Worm (Caenorhabditis elegans) whole organism, L1 larva: Measurements from ENCODE around the gene eri-3.

Source experiments
- C04F5.9 ChIP-seq: sonication (generic microtip); optimal IDR thresholded peaks from 2 replicates; lab custom pipeline; 2016; ENCODE audit warnings: missing genetic modification characterization, missing compliant biosample characterization
- C34B4.2 ChIP-seq: sonication (generic microtip); optimal IDR thresholded peaks from 2 replicates; lab custom pipeline; 2017; ENCODE audit warnings: mild to moderate bottlenecking, missing genetic modification characterization, missing compliant biosample characterization
- alr-1 ChIP-seq: fragments of 200-800 bp; sonication (Bioruptor generic); optimal IDR thresholded peaks from 2 replicates; lab custom pipeline; 2018; ENCODE audit warnings: borderline replicate concordance, mild to moderate bottlenecking, missing genetic modification characterization, missing compliant biosample characterization
- blmp-1 ChIP-seq: fragments of 150-350 bp; optimal IDR thresholded peaks from 2 replicates; lab custom pipeline; 2014; ENCODE audit warnings: missing biosample characterization, missing genetic modification characterization
- ceh-63 ChIP-seq: fragments of 200-800 bp; sonication (Bioruptor generic); optimal IDR thresholded peaks from 2 replicates; lab custom pipeline; 2018; ENCODE audit warnings: mild to moderate bottlenecking, missing genetic modification characterization, missing compliant biosample characterization
- ceh-8 ChIP-seq: fragments of 200-800 bp; sonication (Bioruptor generic); optimal IDR thresholded peaks from 2 replicates; lab custom pipeline; 2018; ENCODE audit warnings: mild to moderate bottlenecking, missing genetic modification characterization, moderate library complexity, missing compliant biosample characterization
- ceh-82 ChIP-seq, 3 experiments: fragments of 150-350 bp in 1 of 3; sonication (generic microtip) in 2 of 3; optimal IDR thresholded peaks; 2 replicates each; lab custom pipeline; 2014 to 2017; ENCODE audit warnings: missing biosample characterization in 3 of 3, missing genetic modification characterization in 3 of 3
- ces-1 ChIP-seq: fragments of 150-350 bp; optimal IDR thresholded peaks from 2 replicates; lab custom pipeline; 2014; ENCODE audit warnings: missing biosample characterization, missing genetic modification reagents, missing genetic modification characterization
- dpl-1 ChIP-seq, 3 experiments: fragments of 150-350 bp in 2 of 3; sonication (generic microtip) in 1 of 3; optimal IDR thresholded peaks; 2 replicates each; lab custom pipeline; 2014 to 2017; ENCODE audit warnings: missing biosample characterization in 3 of 3, missing genetic modification characterization in 3 of 3, missing genetic modification reagents in 3 of 3
- efl-1 ChIP-seq, 4 experiments: fragments of 150-350 bp; optimal IDR thresholded peaks in 3 of 4; peaks in 1 of 4; 1 replicate in 1 of 4; 2 replicates in 3 of 4; lab custom pipeline; 2014; ENCODE audit warnings: missing biosample characterization in 2 of 4, missing genetic modification characterization in 2 of 4, missing genetic modification reagents in 2 of 4
- efl-3 ChIP-seq: fragments of 200-800 bp; sonication (Bioruptor generic); optimal IDR thresholded peaks from 2 replicates; lab custom pipeline; 2018; ENCODE audit warnings: mild to moderate bottlenecking, missing genetic modification characterization, missing compliant biosample characterization
- egl-27 ChIP-seq, 2 experiments: fragments of 150-350 bp in 1 of 2; sonication (generic microtip); optimal IDR thresholded peaks; 3 replicates each; lab custom pipeline; 2017 to 2018; ENCODE audit warnings: missing biosample characterization in 2 of 2, missing genetic modification characterization in 2 of 2, missing genetic modification reagents in 2 of 2
- elt-2 ChIP-seq: sonication (generic microtip); optimal IDR thresholded peaks from 2 replicates; lab custom pipeline; 2016; ENCODE audit warnings: missing genetic modification characterization, mild to moderate bottlenecking, inconsistent platforms, missing compliant biosample characterization, missing genetic modification reagents
- fos-1 ChIP-seq: fragments of 150-350 bp; optimal IDR thresholded peaks from 2 replicates; lab custom pipeline; 2014; ENCODE audit warnings: missing biosample characterization, missing genetic modification characterization
- grh-1 ChIP-seq: fragments of 200-800 bp; sonication (Bioruptor generic); IDR thresholded peaks from 2 replicates; pipeline ENCODE4 v1.3.6; 2022; ENCODE audit warnings: missing genetic modification reagents, missing genetic modification characterization, missing compliant biosample characterization
- hlh-17 ChIP-seq: fragments of 200-800 bp; sonication (Bioruptor generic); optimal IDR thresholded peaks from 2 replicates; lab custom pipeline; 2018; ENCODE audit warnings: missing genetic modification characterization, mild to moderate bottlenecking, missing compliant biosample characterization, moderate library complexity, borderline replicate concordance
- hlh-4 ChIP-seq: sonication (generic microtip); optimal IDR thresholded peaks from 2 replicates; lab custom pipeline; 2016; ENCODE audit warnings: mild to moderate bottlenecking, missing genetic modification characterization, missing compliant biosample characterization
- hpl-2 ChIP-seq: fragments of 150-350 bp; optimal IDR thresholded peaks from 2 replicates; lab custom pipeline; 2014; ENCODE audit warnings: missing biosample characterization, missing genetic modification reagents, missing genetic modification characterization
- lin-15B ChIP-seq: fragments of 150-350 bp; sonication (generic microtip); optimal IDR thresholded peaks from 3 replicates; lab custom pipeline; 2014; ENCODE audit warnings: missing biosample characterization, missing genetic modification characterization
- lir-3 ChIP-seq: sonication (generic microtip); optimal IDR thresholded peaks from 2 replicates; lab custom pipeline; 2016; ENCODE audit warnings: mild to moderate bottlenecking, missing genetic modification characterization, moderate library complexity, missing compliant biosample characterization; ENCODE audit not compliant: poor library complexity
- lsy-2 ChIP-seq, 2 experiments: fragments of 150-350 bp; optimal IDR thresholded peaks; 2 replicates each; lab custom pipeline; 2014; ENCODE audit warnings: missing biosample characterization in 2 of 2, missing genetic modification characterization in 2 of 2
- nhr-12 ChIP-seq: sonication (generic microtip); optimal IDR thresholded peaks from 2 replicates; lab custom pipeline; 2017; ENCODE audit warnings: missing biosample characterization, missing genetic modification characterization
- nhr-19 ChIP-seq: fragments of 200-800 bp; sonication (Bioruptor generic); conservative IDR thresholded peaks from 2 replicates; pipeline ENCODE4 v1.3.6; 2022; ENCODE audit warnings: missing genetic modification characterization, missing compliant biosample characterization
- nhr-20 ChIP-seq: sonication (generic microtip); optimal IDR thresholded peaks from 2 replicates; lab custom pipeline; 2016; ENCODE audit warnings: mild to moderate bottlenecking, missing genetic modification characterization, missing compliant biosample characterization
- nhr-28 ChIP-seq: fragments of 150-350 bp; optimal IDR thresholded peaks from 2 replicates; lab custom pipeline; 2014; ENCODE audit warnings: missing biosample characterization, missing genetic modification characterization
- nhr-47 ChIP-seq: sonication (generic microtip); optimal IDR thresholded peaks from 2 replicates; lab custom pipeline; 2016; ENCODE audit warnings: mild to moderate bottlenecking, missing genetic modification characterization, moderate library complexity, missing compliant biosample characterization
- skn-1 ChIP-seq: fragments of 150-350 bp; optimal IDR thresholded peaks from 2 replicates; lab custom pipeline; 2014; ENCODE audit warnings: missing biosample characterization, missing genetic modification characterization
- sptf-1 ChIP-seq: fragments of 150-350 bp; optimal IDR thresholded peaks from 2 replicates; lab custom pipeline; 2014; ENCODE audit warnings: missing biosample characterization, missing genetic modification characterization
- sup-37 ChIP-seq: fragments of 200-800 bp; sonication (Bioruptor generic); optimal IDR thresholded peaks from 2 replicates; lab custom pipeline; 2018; ENCODE audit warnings: mild to moderate bottlenecking, missing genetic modification characterization, missing compliant biosample characterization
- tbx-2 ChIP-seq: sonication (generic microtip); optimal IDR thresholded peaks from 2 replicates; lab custom pipeline; 2016; ENCODE audit warnings: missing genetic modification characterization, missing compliant biosample characterization
- unc-130 ChIP-seq: fragments of 150-350 bp; optimal IDR thresholded peaks from 2 replicates; lab custom pipeline; 2017; ENCODE audit warnings: missing biosample characterization, missing genetic modification characterization, inconsistent platforms
- unc-30 ChIP-seq: sonication (generic microtip); optimal IDR thresholded peaks from 2 replicates; lab custom pipeline; 2017; ENCODE audit warnings: missing biosample characterization, missing genetic modification characterization
- unc-62 ChIP-seq: fragments of 150-350 bp; optimal IDR thresholded peaks from 2 replicates; lab custom pipeline; 2014; ENCODE audit warnings: missing biosample characterization, missing genetic modification reagents, missing genetic modification characterization
- unc-98 ChIP-seq: fragments of 200-800 bp; sonication (Bioruptor generic); IDR thresholded peaks from 2 replicates; pipeline ENCODE4 v1.3.6; 2022; ENCODE audit warnings: missing genetic modification characterization, missing compliant biosample characterization
- vab-15 ChIP-seq: sonication (generic microtip); optimal IDR thresholded peaks from 2 replicates; lab custom pipeline; 2017; ENCODE audit warnings: missing genotype, mild to moderate bottlenecking, missing genetic modification characterization, missing compliant biosample characterization
- xbp-1 ChIP-seq: sonication (generic microtip); optimal IDR thresholded peaks from 2 replicates; lab custom pipeline; 2016; ENCODE audit warnings: missing genetic modification characterization, missing compliant biosample characterization
- zip-4 ChIP-seq: fragments of 200-800 bp; sonication (Bioruptor generic); optimal IDR thresholded peaks from 2 replicates; lab custom pipeline; 2018; ENCODE audit warnings: mild to moderate bottlenecking, missing genetic modification characterization, moderate library complexity, missing compliant biosample characterization
- ztf-4 ChIP-seq: fragments of 150-350 bp; optimal IDR thresholded peaks from 2 replicates; lab custom pipeline; 2014; ENCODE audit warnings: missing biosample characterization, missing genetic modification characterization

eri-3 gene

ce11 chrII:1157135-1157534 lies 33.8 kb downstream of the eri-3 start:
- TF ChIP-seq efl-1 (optimal IDR thresholded peaks at IDR 0.05; lab: Kevin White, UChicago) (no peak), efl-1 (GFP tag; optimal IDR thresholded peaks at IDR 0.05 in 1 of 2; lab: Kevin White, UChicago) (peak in 1 of 2 experiments; percentile 15), dpl-1 (GFP tag; optimal IDR thresholded peaks at IDR 0.05; lab: Kevin White, UChicago) (no peak)

ce11 chrII:1159718-1160117 lies 36.4 kb downstream of the eri-3 start:
- no peak for TF ChIP-seq egl-27 (tag; optimal IDR thresholded peaks at IDR 0.05; lab: Kevin White, UChicago)
- peak; percentile 92 for TF ChIP-seq elt-2 (tag; lab: Kevin White, UChicago)
- no peak for TF ChIP-seq ceh-8
- TF ChIP-seq efl-1 (optimal IDR thresholded peaks at IDR 0.05; lab: Kevin White, UChicago): no peak
- TF ChIP-seq efl-1 (GFP tag; optimal IDR thresholded peaks at IDR 0.05 in 1 of 2; lab: Kevin White, UChicago): peak in 1 of 2 experiments; percentile 76
- TF ChIP-seq nhr-20: peak; percentile 4
- no peak for TF ChIP-seq hlh-4 (tag; lab: Kevin White, UChicago)
- no peak for TF ChIP-seq ceh-82 (tag; optimal IDR thresholded peaks at IDR 0.05; lab: Kevin White, UChicago)
- TF ChIP-seq sup-37: no peak
- no peak for TF ChIP-seq unc-62 (GFP tag; lab: Kevin White, UChicago)
- no peak for TF ChIP-seq lin-15B
- no peak for TF ChIP-seq unc-30 (tag; lab: Kevin White, UChicago)
- TF ChIP-seq, all 84 proteins: peak for 3

ce11 chrII:1163275-1163674 lies 39.9 kb downstream of the eri-3 start, which contains the start of gene T23F4.2:
T23F4.2 (plus strand) TSS chrII:1163575.
- TF ChIP-seq unc-98 (GFP tag; lab: Robert Waterston, UW): no peak
- no peak for TF ChIP-seq nhr-12 (tag; lab: Kevin White, UChicago)
- TF ChIP-seq efl-3 (GFP tag; lab: Kevin White, UChicago): no peak
- TF ChIP-seq grh-1: no peak
- no peak for TF ChIP-seq blmp-1 (tag; lab: Kevin White, UChicago)
- no peak for TF ChIP-seq C34B4.2 (tag; lab: Kevin White, UChicago)
- TF ChIP-seq fos-1: no peak
- no peak for TF ChIP-seq tbx-2 (tag; lab: Kevin White, UChicago)
- no peak for TF ChIP-seq nhr-28 (tag; lab: Kevin White, UChicago)
- TF ChIP-seq zip-4 (GFP tag; lab: Kevin White, UChicago): no peak
- TF ChIP-seq unc-130 (tag; lab: Kevin White, UChicago): no peak
- TF ChIP-seq hlh-17: no peak
- TF ChIP-seq ceh-63: no peak
- no peak for TF ChIP-seq nhr-47 (tag; lab: Kevin White, UChicago)
- TF ChIP-seq, all 84 proteins: peak for 0

ce11 chrII:1170842-1171241 lies 47.5 kb downstream of the eri-3 start:
- TF ChIP-seq ces-1 (GFP tag; lab: Kevin White, UChicago) (no peak), lir-3 (tag; lab: Kevin White, UChicago) (no peak), lsy-2 (tag; optimal IDR thresholded peaks at IDR 0.05; lab: Kevin White, UChicago) (no peak), xbp-1 (tag; lab: Kevin White, UChicago) (no peak), grh-1 (no peak), nhr-19 (no peak), hpl-2 (GFP tag; lab: Kevin White, UChicago) (no peak), ztf-4 (tag; lab: Kevin White, UChicago) (no peak), skn-1 (tag; lab: Kevin White, UChicago) (no peak), alr-1 (no peak), vab-15 (tag; lab: Kevin White, UChicago) (no peak), efl-1 (optimal IDR thresholded peaks at IDR 0.05; lab: Kevin White, UChicago) (no peak), efl-1 (GFP tag; optimal IDR thresholded peaks at IDR 0.05 in 1 of 2; lab: Kevin White, UChicago) (no peak), C04F5.9 (tag; lab: Kevin White, UChicago) (no peak), tbx-2 (tag; lab: Kevin White, UChicago) (no peak), hlh-17 (no peak), sptf-1 (tag; lab: Kevin White, UChicago) (no peak), nhr-12 (tag; lab: Kevin White, UChicago) (no peak), ceh-8 (no peak), efl-3 (GFP tag; lab: Kevin White, UChicago) (no peak)
